Worm (Caenorhabditis elegans) whole organism, early embryonic: ENCODE data around the gene clec-83.

Source experiments
- B0310.2 ChIP-seq: sonication (generic microtip); optimal IDR thresholded peaks from 2 replicates; lab custom pipeline; 2016; ENCODE audit warnings: mild to moderate bottlenecking, missing genetic modification characterization, missing compliant biosample characterization
- ets-7 ChIP-seq: sonication (generic microtip); optimal IDR thresholded peaks from 2 replicates; lab custom pipeline; 2016; ENCODE audit warnings: missing genotype, missing genetic modification characterization, missing compliant biosample characterization
- hmbx-1 ChIP-seq: sonication (generic microtip); optimal IDR thresholded peaks from 2 replicates; lab custom pipeline; 2016; ENCODE audit warnings: mild to moderate bottlenecking, missing genetic modification characterization, missing compliant biosample characterization
- tbx-11 ChIP-seq: fragments of 200-800 bp; sonication (Bioruptor generic); IDR thresholded peaks from 2 replicates; pipeline ENCODE4 v1.3.6; 2022; ENCODE audit warnings: missing genetic modification characterization, missing compliant biosample characterization

DNA sequence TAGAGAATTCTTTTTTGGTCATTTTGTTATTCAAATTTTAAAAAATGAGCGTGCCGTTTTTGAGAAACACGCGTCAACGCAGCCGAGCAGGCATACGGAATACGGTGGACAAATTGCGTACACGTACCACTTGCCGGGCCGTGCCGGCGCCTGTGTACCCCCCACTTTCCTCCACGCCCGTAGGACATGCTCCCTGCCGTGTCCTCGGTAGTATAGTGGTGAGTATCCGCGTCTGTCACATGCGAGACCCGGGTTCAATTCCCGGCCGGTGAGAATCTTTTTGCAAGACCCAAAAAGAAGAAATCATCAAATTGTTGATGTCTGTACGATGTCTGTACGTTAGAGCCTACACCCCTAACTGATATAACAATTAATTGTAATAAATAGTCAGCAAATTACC, 33.1 kb downstream of the clec-83 start:
- no peak for TF ChIP-seq tbx-11
- TF ChIP-seq B0310.2 (tag; lab: Kevin White, UChicago), result no peak
- no peak for TF ChIP-seq hmbx-1 (tag; lab: Kevin White, UChicago)
- TF ChIP-seq ets-7 (tag; lab: Kevin White, UChicago), result no peak
